Worm (Caenorhabditis elegans) whole organism, young adult: ENCODE results near the gene drap-1.

Experiments used
- D2030.7 ChIP-seq: fragments of 200-800 bp; sonication (Bioruptor generic); IDR thresholded peaks from 2 replicates; pipeline ENCODE4 v1.3.6; 2022; ENCODE audit warnings: missing genetic modification reagents, missing genetic modification characterization, missing compliant biosample characterization
- F23B12.7 ChIP-seq: sonication (generic microtip); optimal IDR thresholded peaks from 2 replicates; lab custom pipeline; 2017; ENCODE audit warnings: missing genetic modification characterization, mild to moderate bottlenecking, missing compliant biosample characterization, antibody characterized with exemption, moderate library complexity; ENCODE audit not compliant: insufficient read depth
- F33H1.4 ChIP-seq: fragments of 200-800 bp; sonication (Bioruptor generic); IDR thresholded peaks from 2 replicates; pipeline ENCODE4 v1.3.6; 2022; ENCODE audit warnings: missing genetic modification reagents, missing genetic modification characterization, missing compliant biosample characterization
- F57C9.4 ChIP-seq: sonication (generic microtip); optimal IDR thresholded peaks from 2 replicates; lab custom pipeline; 2017; ENCODE audit warnings: mild to moderate bottlenecking, missing genetic modification characterization, missing compliant biosample characterization
- K12H6.12 ChIP-seq: fragments of 200-800 bp; sonication (Bioruptor generic); optimal IDR thresholded peaks from 2 replicates; lab custom pipeline; 2018; ENCODE audit warnings: mild to moderate bottlenecking, missing genetic modification characterization, missing compliant biosample characterization
- Y79H2A.3 ChIP-seq: fragments of 200-800 bp; sonication (Bioruptor generic); conservative IDR thresholded peaks from 2 replicates; pipeline ENCODE4 v1.3.6; 2022; ENCODE audit warnings: missing genetic modification reagents, missing genetic modification characterization, missing compliant biosample characterization
- attf-5 ChIP-seq: fragments of 200-800 bp; sonication (Bioruptor generic); optimal IDR thresholded peaks from 2 replicates; lab custom pipeline; 2018; ENCODE audit warnings: mild to moderate bottlenecking, missing genetic modification characterization, missing compliant biosample characterization
- attf-6 ChIP-seq: fragments of 200-800 bp; sonication (Bioruptor generic); IDR thresholded peaks from 2 replicates; pipeline ENCODE4 v1.3.6; 2022; ENCODE audit warnings: missing genetic modification reagents, missing genetic modification characterization, missing compliant biosample characterization
- ccch-3 ChIP-seq: fragments of 200-800 bp; sonication (Bioruptor generic); optimal IDR thresholded peaks from 2 replicates; lab custom pipeline; 2018; ENCODE audit warnings: mild to moderate bottlenecking, missing genetic modification characterization, missing compliant biosample characterization
- ceh-27 ChIP-seq: fragments of 200-800 bp; sonication (Bioruptor generic); optimal IDR thresholded peaks from 2 replicates; lab custom pipeline; 2018; ENCODE audit warnings: mild to moderate bottlenecking, missing genetic modification characterization, moderate library complexity, missing compliant biosample characterization
- dox-1 ChIP-seq: fragments of 200-800 bp; sonication (Bioruptor generic); IDR thresholded peaks from 2 replicates; pipeline ENCODE4 v1.3.6; 2022; ENCODE audit warnings: missing genetic modification reagents, missing genetic modification characterization, missing compliant biosample characterization
- dpff-1 ChIP-seq: sonication (generic microtip); optimal IDR thresholded peaks from 2 replicates; lab custom pipeline; 2017; ENCODE audit warnings: mild to moderate bottlenecking, missing genetic modification characterization, missing compliant biosample characterization
- efl-1 ChIP-seq: fragments of 150-350 bp; optimal IDR thresholded peaks from 2 replicates; lab custom pipeline; 2014; ENCODE audit warnings: missing biosample characterization, missing genetic modification reagents, missing genetic modification characterization
- egrh-3 ChIP-seq: fragments of 200-800 bp; sonication (Bioruptor generic); IDR thresholded peaks from 2 replicates; pipeline ENCODE4 v1.3.6; 2022; ENCODE audit warnings: missing genetic modification reagents, missing genetic modification characterization, missing compliant biosample characterization
- him-1 ChIP-seq: sonication (generic microtip); optimal IDR thresholded peaks from 2 replicates; lab custom pipeline; 2016; ENCODE audit warnings: missing genotype, missing genetic modification reagents, missing genetic modification characterization, missing compliant biosample characterization
- hlh-12 ChIP-seq: sonication (generic microtip); optimal IDR thresholded peaks from 2 replicates; lab custom pipeline; 2016; ENCODE audit warnings: missing genetic modification characterization, missing compliant biosample characterization
- hlh-26 ChIP-seq: fragments of 200-800 bp; sonication (Bioruptor generic); conservative IDR thresholded peaks from 2 replicates; pipeline ENCODE4 v1.3.6; 2022; ENCODE audit warnings: missing genetic modification reagents, missing genetic modification characterization, missing compliant biosample characterization
- hmg-1.2 ChIP-seq: fragments of 200-800 bp; sonication (Bioruptor generic); IDR thresholded peaks from 2 replicates; pipeline ENCODE4 v1.3.6; 2022; ENCODE audit warnings: missing genetic modification reagents, missing genetic modification characterization, missing compliant biosample characterization
- let-607 ChIP-seq, 2 experiments: fragments of 200-800 bp in 1 of 2; sonication (Bioruptor generic) in 1 of 2; sonication (generic microtip) in 1 of 2; optimal IDR thresholded peaks; 2 replicates each; lab custom pipeline; 2016 to 2018; ENCODE audit warnings: mild to moderate bottlenecking in 2 of 2, missing compliant biosample characterization in 2 of 2, missing genetic modification characterization in 2 of 2, moderate library complexity in 2 of 2, missing genotype in 1 of 2
- lin-40 ChIP-seq: sonication (generic microtip); optimal IDR thresholded peaks from 2 replicates; lab custom pipeline; 2016; ENCODE audit warnings: missing genetic modification characterization, mild to moderate bottlenecking, missing compliant biosample characterization, missing genotype, missing genetic modification reagents
- lin-54 ChIP-seq: fragments of 200-800 bp; sonication (Bioruptor generic); optimal IDR thresholded peaks from 2 replicates; lab custom pipeline; 2018; ENCODE audit warnings: mild to moderate bottlenecking, missing genetic modification characterization, missing compliant biosample characterization
- lir-1 ChIP-seq: fragments of 200-800 bp; sonication (Bioruptor generic); conservative IDR thresholded peaks from 2 replicates; pipeline ENCODE4 v1.3.6; 2022; ENCODE audit warnings: missing genetic modification reagents, missing genetic modification characterization, missing compliant biosample characterization
- lsl-1 ChIP-seq: fragments of 200-800 bp; sonication (Bioruptor generic); optimal IDR thresholded peaks from 2 replicates; lab custom pipeline; 2018; ENCODE audit warnings: mild to moderate bottlenecking, missing genetic modification characterization, moderate library complexity, missing compliant biosample characterization
- madf-10 ChIP-seq: sonication (generic microtip); optimal IDR thresholded peaks from 2 replicates; lab custom pipeline; 2016; ENCODE audit warnings: mild to moderate bottlenecking, missing genetic modification characterization, missing compliant biosample characterization
- madf-6 ChIP-seq: fragments of 200-800 bp; sonication (Bioruptor generic); IDR thresholded peaks from 2 replicates; pipeline ENCODE4 v1.3.6; 2022; ENCODE audit warnings: missing genetic modification reagents, missing genetic modification characterization, missing compliant biosample characterization
- mcd-1 ChIP-seq: fragments of 200-800 bp; sonication (Bioruptor generic); IDR thresholded peaks from 2 replicates; pipeline ENCODE4 v1.3.6; 2022; ENCODE audit warnings: missing genetic modification reagents, missing genetic modification characterization, missing compliant biosample characterization
- mxl-1 ChIP-seq: sonication (generic microtip); optimal IDR thresholded peaks from 2 replicates; lab custom pipeline; 2016; ENCODE audit warnings: missing genetic modification characterization, missing compliant biosample characterization
- nhr-179 ChIP-seq: sonication (generic microtip); optimal IDR thresholded peaks from 2 replicates; lab custom pipeline; 2016; ENCODE audit warnings: mild to moderate bottlenecking, missing genetic modification characterization, missing compliant biosample characterization
- nhr-80 ChIP-seq: sonication (generic microtip); optimal IDR thresholded peaks from 2 replicates; lab custom pipeline; 2016; ENCODE audit warnings: missing genetic modification characterization, missing compliant biosample characterization
- pha-4 ChIP-seq: fragments of 150-350 bp; sonication (generic microtip); optimal IDR thresholded peaks from 2 replicates; lab custom pipeline; 2014; ENCODE audit warnings: missing biosample characterization, missing genetic modification reagents, missing genetic modification characterization
- repo-1 ChIP-seq: sonication (generic microtip); optimal IDR thresholded peaks from 2 replicates; lab custom pipeline; 2017; ENCODE audit warnings: mild to moderate bottlenecking, missing genetic modification characterization, missing compliant biosample characterization
- rpc-1 ChIP-seq, 2 experiments: fragments of 150-350 bp in 1 of 2; sonication (generic microtip) in 1 of 2; optimal IDR thresholded peaks; 2 replicates each; lab custom pipeline; 2014 to 2018; ENCODE audit warnings: missing biosample characterization in 1 of 2, missing genetic modification characterization in 1 of 2, missing genetic modification reagents in 1 of 2, missing genotype in 1 of 2
- sea-2 ChIP-seq: fragments of 200-800 bp; sonication (Bioruptor generic); IDR thresholded peaks from 2 replicates; pipeline ENCODE4 v1.3.6; 2022; ENCODE audit warnings: missing genetic modification characterization, missing compliant biosample characterization
- snpc-1.1 ChIP-seq: sonication (generic microtip); optimal IDR thresholded peaks from 2 replicates; lab custom pipeline; 2017; ENCODE audit warnings: missing genetic modification characterization, mild to moderate bottlenecking, missing compliant biosample characterization, antibody characterized with exemption, moderate library complexity, missing genotype, missing genetic modification reagents; ENCODE audit not compliant: insufficient read depth
- snpc-4 ChIP-seq, 5 experiments: fragments of 150-350 bp in 1 of 5; sonication (generic microtip) in 4 of 5; optimal IDR thresholded peaks; 2 replicates each; lab custom pipeline; 2014 to 2018; ENCODE audit warnings: missing genetic modification characterization in 5 of 5, missing biosample characterization in 3 of 5, antibody characterized with exemption in 2 of 5, mild to moderate bottlenecking in 2 of 5, missing compliant biosample characterization in 2 of 5, missing genotype in 2 of 5, moderate library complexity in 2 of 5, missing genetic modification reagents in 1 of 5
- somi-1 ChIP-seq: fragments of 200-800 bp; sonication (Bioruptor generic); optimal IDR thresholded peaks from 2 replicates; lab custom pipeline; 2018; ENCODE audit warnings: mild to moderate bottlenecking, missing genetic modification characterization, missing compliant biosample characterization
- tbp1 ChIP-seq: fragments of 200-800 bp; sonication (Bioruptor generic); optimal IDR thresholded peaks from 2 replicates; lab custom pipeline; 2018; ENCODE audit warnings: mild to moderate bottlenecking, missing genetic modification characterization, missing compliant biosample characterization
- zfh-2 ChIP-seq: fragments of 200-800 bp; sonication (Bioruptor generic); conservative IDR thresholded peaks from 2 replicates; pipeline ENCODE4 v1.3.6; 2022; ENCODE audit warnings: missing genetic modification reagents, missing genetic modification characterization, missing compliant biosample characterization
- ztf-18 ChIP-seq: sonication (generic microtip); optimal IDR thresholded peaks from 2 replicates; lab custom pipeline; 2016; ENCODE audit warnings: missing genotype, mild to moderate bottlenecking, missing genetic modification characterization, missing compliant biosample characterization
- ztf-22 ChIP-seq: fragments of 200-800 bp; sonication (Bioruptor generic); optimal IDR thresholded peaks from 2 replicates; lab custom pipeline; 2018; ENCODE audit warnings: mild to moderate bottlenecking, missing genetic modification characterization, moderate library complexity, missing compliant biosample characterization
- ztf-25 ChIP-seq: fragments of 200-800 bp; sonication (Bioruptor generic); IDR thresholded peaks from 2 replicates; pipeline ENCODE4 v1.3.6; 2022; ENCODE audit warnings: missing genetic modification reagents, missing genetic modification characterization, missing compliant biosample characterization
- ztf-26 ChIP-seq: sonication (generic microtip); optimal IDR thresholded peaks from 2 replicates; lab custom pipeline; 2017; ENCODE audit warnings: missing genetic modification characterization, missing compliant biosample characterization

Gene drap-1

DNA sequence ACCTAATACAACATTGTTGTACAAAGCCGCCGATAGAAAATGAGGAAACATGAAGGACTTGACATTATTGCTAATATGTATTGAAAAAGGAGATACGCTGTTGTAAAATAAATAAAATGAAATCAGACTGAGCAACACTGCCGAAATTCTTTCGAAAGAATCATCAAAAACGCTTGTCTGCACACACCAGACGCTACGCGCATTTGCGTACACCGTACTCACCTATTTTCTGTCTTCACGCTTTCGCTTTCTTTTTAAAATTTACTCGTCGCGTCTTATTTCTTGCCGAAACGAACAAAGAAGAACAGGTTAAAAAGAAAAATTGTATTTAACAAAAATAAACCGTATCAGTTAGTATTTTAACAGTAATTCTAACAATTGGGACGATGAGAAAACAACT lies 39.2 kb upstream of the drap-1 start:
- TF ChIP-seq hlh-26 (GFP tag; lab: Robert Waterston, UW) (no peak), madf-6 (peak; percentile 49; the same call in 1 of the 2 replicates), efl-1 (GFP tag; lab: Kevin White, UChicago) (no peak), lir-1 (GFP tag; lab: Robert Waterston, UW) (no peak), him-1 (tag; lab: Kevin White, UChicago) (no peak), dox-1 (no peak), F57C9.4 (no peak), F33H1.4 (no peak), zfh-2 (GFP tag; lab: Robert Waterston, UW) (no peak), pha-4 (tag; lab: Kevin White, UChicago) (no peak), K12H6.12 (no peak), hmg-1.2 (GFP tag; lab: Robert Waterston, UW) (peak; percentile 41; the same call in 1 of the 2 replicates), ztf-22 (no peak), ccch-3 (GFP tag; lab: Kevin White, UChicago) (no peak), tbp1 (GFP tag; lab: Kevin White, UChicago) (peak; percentile 4), ztf-18 (tag; lab: Kevin White, UChicago) (peak; percentile 12), snpc-1.1 (no peak), dpff-1 (tag; lab: Kevin White, UChicago) (no peak), lsl-1 (GFP tag; lab: Kevin White, UChicago) (peak; percentile 57), rpc-1 (optimal IDR thresholded peaks at IDR 0.05; lab: Kevin White, UChicago) (no peak), rpc-1 (tag; optimal IDR thresholded peaks at IDR 0.05; lab: Kevin White, UChicago) (no peak), F23B12.7 (tag; lab: Kevin White, UChicago) (peak; percentile 38), let-607 (tag; optimal IDR thresholded peaks at IDR 0.05; lab: Kevin White, UChicago) (no peak)

DNA sequence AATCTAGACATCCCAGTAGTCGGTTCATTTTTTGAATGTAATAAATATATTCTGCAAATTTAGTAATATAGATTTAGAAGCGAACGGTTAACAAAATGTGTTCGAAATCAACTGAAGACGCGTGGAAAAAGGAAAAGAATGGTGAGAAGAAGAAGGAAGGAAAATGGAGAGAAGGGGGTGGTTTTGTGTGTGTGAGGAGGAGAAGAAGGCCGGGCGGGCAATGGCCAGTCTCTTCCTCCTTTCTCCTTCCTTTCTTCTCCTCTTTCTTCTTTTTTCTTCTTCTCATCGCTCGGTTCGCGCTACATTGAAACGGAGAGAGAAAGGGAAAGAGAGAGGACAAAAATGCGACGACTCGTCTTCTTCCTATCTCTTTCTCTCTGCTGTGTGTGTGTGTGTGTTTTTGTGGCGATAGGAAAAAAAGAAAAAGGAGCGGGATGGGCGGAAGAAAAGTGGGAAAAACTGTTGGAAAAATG lies 37.8 kb upstream of the drap-1 start, which contains the start of gene ztf-9:
TSS of gene ztf-9 (minus strand) at position 51 of the 473 bp plus-strand sequence.
- TF ChIP-seq ceh-27: peak; percentile 5
- peak; percentile 69 for TF ChIP-seq egrh-3
- TF ChIP-seq mxl-1 (tag; lab: Kevin White, UChicago): no peak
- no peak for TF ChIP-seq Y79H2A.3 (GFP tag; lab: Robert Waterston, UW)
- no peak for TF ChIP-seq hlh-12
- no peak for TF ChIP-seq nhr-179 (tag; lab: Kevin White, UChicago)
- peak; percentile 23 for TF ChIP-seq repo-1 (tag; lab: Kevin White, UChicago)
- peak; percentile 26 for TF ChIP-seq K12H6.12
- TF ChIP-seq snpc-4 (GFP tag; optimal IDR thresholded peaks at IDR 0.05; lab: Kevin White, UChicago): no peak
- TF ChIP-seq snpc-4 (tag; optimal IDR thresholded peaks at IDR 0.05; lab: Kevin White, UChicago): peak in 1 of 4 experiments; percentile 1
- peak; percentile 42 for TF ChIP-seq lin-40 (tag; lab: Kevin White, UChicago)
- TF ChIP-seq dox-1: 0 out of 2 replicates have a peak, but pooled peaks have one; percentile 69
- no peak for TF ChIP-seq F33H1.4
- no peak for TF ChIP-seq sea-2 (GFP tag; lab: Robert Waterston, UW)
- TF ChIP-seq let-607 (tag; optimal IDR thresholded peaks at IDR 0.05; lab: Kevin White, UChicago): no peak
- TF ChIP-seq madf-10 (tag; lab: Kevin White, UChicago): peak; percentile 11
- no peak for TF ChIP-seq D2030.7 (GFP tag; lab: Robert Waterston, UW)
- TF ChIP-seq attf-6 (GFP tag; lab: Robert Waterston, UW): no peak
- TF ChIP-seq nhr-80 (tag; lab: Kevin White, UChicago): peak; percentile 30
- no peak for TF ChIP-seq pha-4 (tag; lab: Kevin White, UChicago)
- peak; percentile 35; the same call in 1 of the 2 replicates for TF ChIP-seq mcd-1 (GFP tag; lab: Robert Waterston, UW)
- TF ChIP-seq attf-5 (GFP tag; lab: Kevin White, UChicago): peak; percentile 33
- no peak for TF ChIP-seq ztf-25 (GFP tag; lab: Robert Waterston, UW)
- TF ChIP-seq ztf-26 (tag; lab: Kevin White, UChicago): no peak
- no peak for TF ChIP-seq hmg-1.2 (GFP tag; lab: Robert Waterston, UW)
- peak; percentile 23 for TF ChIP-seq lin-54 (GFP tag; lab: Kevin White, UChicago)
- peak; percentile 34 for TF ChIP-seq somi-1
- TF ChIP-seq F23B12.7 (tag; lab: Kevin White, UChicago): peak; percentile 17
- TF ChIP-seq, all 124 proteins: peak for 14
